Worm (Caenorhabditis elegans): ENCODE measurements around the gene lec-5.

The lec-5 gene

DNA sequence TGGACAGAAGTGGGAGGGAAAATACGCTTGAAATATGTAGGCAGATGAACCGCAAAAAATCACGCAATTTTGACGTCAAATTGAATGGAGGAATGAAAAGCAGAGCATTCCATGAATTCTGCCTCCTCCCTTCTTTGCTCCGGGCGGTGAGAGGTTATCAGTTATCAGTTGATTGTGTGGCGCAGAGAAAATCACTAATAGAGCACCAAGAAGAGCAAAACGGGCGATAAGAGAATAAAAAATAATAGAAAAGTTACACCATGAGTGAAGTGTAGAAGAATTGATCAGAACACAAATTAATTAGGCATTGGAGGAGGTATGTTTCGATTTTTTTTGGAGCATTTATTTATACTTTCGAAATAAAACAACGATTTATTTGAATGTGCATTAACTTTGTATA lies 34.3 kb downstream of the lec-5 start:
- TF ChIP-seq tbx-11 (GFP tag; IDR thresholded peaks at IDR 0.05): no peak
- no peak for TF ChIP-seq F13C5.2 (tag; optimal IDR thresholded peaks at IDR 0.05)
- TF ChIP-seq ets-7 (tag; optimal IDR thresholded peaks at IDR 0.05): no peak
- no peak for TF ChIP-seq hnd-1 (tag; optimal IDR thresholded peaks at IDR 0.05)
- TF ChIP-seq flt-1 (GFP tag; IDR thresholded peaks at IDR 0.05): no peak
- no peak for TF ChIP-seq tra-4 (tag; optimal IDR thresholded peaks at IDR 0.05)
- TF ChIP-seq hmbx-1 (tag; optimal IDR thresholded peaks at IDR 0.05): no peak
- TF ChIP-seq ama-1 (optimal IDR thresholded peaks at IDR 0.05): no peak
- no peak for TF ChIP-seq sea-1 (GFP tag; conservative IDR thresholded peaks at IDR 0.05)
- no peak for TF ChIP-seq hmg-4 (GFP tag; optimal IDR thresholded peaks at IDR 0.05)
- no peak for TF ChIP-seq pes-1 (GFP tag; IDR thresholded peaks at IDR 0.05)
- TF ChIP-seq ceh-13 (GFP tag; optimal IDR thresholded peaks at IDR 0.05): no peak
- no peak for TF ChIP-seq aly-1 (tag; optimal IDR thresholded peaks at IDR 0.05)
- TF ChIP-seq B0310.2 (tag; optimal IDR thresholded peaks at IDR 0.05): no peak
- no peak for TF ChIP-seq tbx-37 (GFP tag; conservative IDR thresholded peaks at IDR 0.05)
- TF ChIP-seq ceh-36 (tag; optimal IDR thresholded peaks at IDR 0.05): no peak
- no peak for TF ChIP-seq scrt-1 (GFP tag; IDR thresholded peaks at IDR 0.05)

DNA sequence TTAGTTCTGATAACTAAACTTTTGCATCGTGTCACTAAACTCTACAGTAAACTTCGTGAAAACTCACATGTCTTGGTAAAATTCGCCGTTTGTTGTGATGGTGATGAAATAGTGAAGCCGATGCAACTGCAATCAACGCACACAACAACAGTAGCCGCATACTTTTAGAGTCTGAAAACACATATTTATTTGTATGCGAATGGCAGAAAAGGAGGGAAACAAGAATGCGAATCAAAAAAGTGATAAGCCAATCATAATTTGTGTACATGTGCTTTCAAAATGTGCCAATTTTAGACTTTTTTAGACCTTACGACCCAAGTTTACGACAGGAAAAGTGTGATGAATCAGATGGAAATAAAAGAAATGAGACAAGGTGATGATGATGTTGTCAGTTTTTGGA lies 35.6 kb downstream of the lec-5 start, which contains the start of gene K05F1.10:
K05F1.10 (minus strand) TSS at position 171 of the 400 bp plus-strand sequence.
- TF ChIP-seq ceh-36 (tag; optimal IDR thresholded peaks at IDR 0.05) (no peak), tbx-37 (GFP tag; conservative IDR thresholded peaks at IDR 0.05) (no peak), ama-1 (optimal IDR thresholded peaks at IDR 0.05) (no peak)

DNA sequence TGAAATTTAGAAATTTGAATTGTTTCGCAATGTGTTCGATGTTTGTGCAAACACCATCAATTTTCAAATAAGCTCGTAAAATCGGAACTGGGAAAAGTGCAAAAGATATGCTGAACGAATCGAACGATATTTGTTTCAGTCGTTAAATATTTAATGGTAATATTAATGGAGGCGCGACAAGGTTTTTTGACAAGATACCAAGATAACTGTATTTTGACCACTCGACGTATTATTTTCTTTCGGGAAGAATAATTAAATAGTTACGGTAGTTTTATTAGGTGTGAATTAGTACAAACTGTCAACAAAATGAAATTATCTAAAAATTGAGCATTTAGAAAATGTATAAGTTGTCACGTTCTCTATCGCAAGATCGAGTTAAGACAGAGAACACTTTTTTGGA lies 36.6 kb downstream of the lec-5 start:
- no peak for TF ChIP-seq aly-1 (tag; optimal IDR thresholded peaks at IDR 0.05)
- no peak for TF ChIP-seq hnd-1 (tag; optimal IDR thresholded peaks at IDR 0.05)
- TF ChIP-seq ceh-13 (GFP tag; optimal IDR thresholded peaks at IDR 0.05): no peak
- no peak for TF ChIP-seq hmbx-1 (tag; optimal IDR thresholded peaks at IDR 0.05)
- no peak for TF ChIP-seq tra-4 (tag; optimal IDR thresholded peaks at IDR 0.05)
- TF ChIP-seq ama-1 (optimal IDR thresholded peaks at IDR 0.05): no peak
- no peak for TF ChIP-seq ceh-36 (tag; optimal IDR thresholded peaks at IDR 0.05)
- TF ChIP-seq tbx-11 (GFP tag; IDR thresholded peaks at IDR 0.05): no peak
- no peak for TF ChIP-seq tbx-37 (GFP tag; conservative IDR thresholded peaks at IDR 0.05)
- TF ChIP-seq ets-7 (tag; optimal IDR thresholded peaks at IDR 0.05): no peak
- TF ChIP-seq hmg-4 (GFP tag; optimal IDR thresholded peaks at IDR 0.05): no peak
- no peak for TF ChIP-seq scrt-1 (GFP tag; IDR thresholded peaks at IDR 0.05)

DNA sequence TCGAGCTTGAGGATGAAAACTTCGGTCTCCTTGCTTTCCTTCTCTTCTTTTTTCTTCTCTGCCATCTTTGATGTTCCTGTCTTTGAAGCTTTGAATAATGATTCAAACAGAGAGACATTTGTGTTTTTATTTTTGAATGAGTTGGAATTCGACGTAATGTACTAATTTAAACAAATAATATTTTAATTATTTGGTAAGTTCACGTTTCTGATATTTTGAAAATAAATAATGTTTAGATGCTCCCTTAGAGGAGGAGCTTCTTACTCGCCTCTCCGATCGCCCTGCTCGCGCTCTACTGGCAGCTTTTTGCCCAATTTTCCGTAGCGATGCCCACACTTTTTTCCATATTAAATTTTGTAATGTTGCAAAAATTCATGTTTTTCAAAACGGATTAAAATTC lies 39.8 kb downstream of the lec-5 start, which contains the start of the genes K05F1.9 and K05F1.1:
K05F1.9 (minus strand) TSS at position 101 of the 400 bp plus-strand sequence.
K05F1.1 (plus strand) TSS at position 308 of the 400 bp plus-strand sequence.
- TF ChIP-seq ceh-36 (tag; optimal IDR thresholded peaks at IDR 0.05) (no peak), hmbx-1 (tag; optimal IDR thresholded peaks at IDR 0.05) (no peak)

DNA sequence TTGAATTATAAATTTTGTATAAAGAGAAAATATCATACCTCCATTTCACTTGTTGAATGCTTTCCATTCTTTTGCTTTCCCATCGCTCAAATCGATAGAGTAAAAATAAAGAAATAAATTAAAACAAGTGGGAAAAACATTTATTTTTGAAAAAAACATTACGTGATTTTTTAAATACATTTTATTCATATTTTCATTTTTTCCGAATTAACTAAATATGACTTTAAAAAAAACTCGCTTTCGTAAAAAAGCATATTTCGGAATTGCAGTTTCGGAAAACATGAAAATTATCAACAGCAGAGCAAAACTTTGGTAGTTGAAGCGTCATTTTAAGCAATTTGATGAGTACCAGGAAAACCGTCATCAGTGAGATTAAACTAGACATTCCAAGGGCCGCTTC lies 41.4 kb downstream of the lec-5 start, which contains the start of gene K05F1.8:
K05F1.8 (minus strand) TSS at position 101 of the 400 bp plus-strand sequence.
- TF ChIP-seq B0310.2 (tag; optimal IDR thresholded peaks at IDR 0.05): no peak
- TF ChIP-seq ama-1 (optimal IDR thresholded peaks at IDR 0.05): no peak

DNA sequence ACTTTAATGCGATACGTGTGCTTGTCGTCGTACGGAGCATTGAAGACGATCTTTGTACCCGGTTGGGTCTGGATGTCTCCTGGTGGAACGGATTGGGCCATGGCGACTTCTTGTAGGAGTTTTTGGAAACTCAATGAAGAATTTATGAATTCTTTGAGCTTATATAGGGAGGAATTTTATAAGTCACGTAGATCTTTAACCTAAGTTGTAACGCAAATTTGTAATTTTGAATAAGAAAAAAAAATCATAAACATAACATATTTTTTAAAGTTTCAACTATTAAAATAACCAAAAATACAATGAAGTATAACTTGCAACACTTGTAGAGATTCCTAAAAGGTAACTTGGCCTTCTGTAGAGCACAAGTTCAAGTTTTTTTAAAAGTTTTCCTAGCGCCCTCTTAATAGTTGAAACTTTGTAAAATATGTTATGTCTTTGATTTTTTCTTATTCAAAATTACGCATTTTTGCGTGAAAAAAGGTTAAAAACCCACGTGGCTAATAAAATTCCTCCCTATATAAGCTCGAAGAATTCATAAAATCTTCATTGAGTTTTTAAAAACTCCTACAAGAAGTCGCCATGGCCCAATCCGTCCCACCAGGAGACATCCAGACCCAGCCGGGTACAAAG lies 43.4 kb downstream of the lec-5 start, which contains the start of the genes msp-63 and msp-142:
msp-63 (minus strand) TSS at position 101 of the 630 bp plus-strand sequence.
msp-142 (plus strand) TSS at position 580 of the 630 bp plus-strand sequence.
- TF ChIP-seq aly-1 (tag; optimal IDR thresholded peaks at IDR 0.05): no peak
- TF ChIP-seq pes-1 (GFP tag; IDR thresholded peaks at IDR 0.05): no peak

DNA sequence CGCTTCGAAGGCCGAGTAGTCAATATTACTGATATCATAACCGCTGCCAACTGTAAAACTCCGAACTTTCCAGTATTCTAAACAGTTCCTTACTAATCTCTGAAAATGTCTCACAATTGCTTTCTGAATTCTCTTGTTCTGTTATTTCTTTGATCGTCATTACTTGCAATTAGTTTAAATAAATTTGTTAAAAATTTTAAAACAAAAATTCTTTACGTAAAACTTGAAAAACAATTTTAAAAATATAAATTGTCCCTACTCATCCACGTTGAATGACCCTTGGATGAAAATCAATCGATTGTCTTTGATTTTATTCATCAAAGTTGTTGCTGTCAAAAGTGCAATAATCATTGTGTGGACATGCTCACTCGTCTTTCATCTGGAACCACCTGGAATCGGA lies 46.7 kb downstream of the lec-5 start, which contains the start of gene acdh-8:
acdh-8 (plus strand) TSS at position 301 of the 400 bp plus-strand sequence.
- no peak for TF ChIP-seq pes-1 (GFP tag; IDR thresholded peaks at IDR 0.05)
- no peak for TF ChIP-seq ceh-36 (tag; optimal IDR thresholded peaks at IDR 0.05)
- TF ChIP-seq ama-1 (optimal IDR thresholded peaks at IDR 0.05): no peak
- no peak for TF ChIP-seq tra-4 (tag; optimal IDR thresholded peaks at IDR 0.05)
- no peak for TF ChIP-seq hmg-4 (GFP tag; optimal IDR thresholded peaks at IDR 0.05)
- no peak for TF ChIP-seq hmbx-1 (tag; optimal IDR thresholded peaks at IDR 0.05)
- no peak for TF ChIP-seq sea-1 (GFP tag; conservative IDR thresholded peaks at IDR 0.05)
- no peak for TF ChIP-seq flt-1 (GFP tag; IDR thresholded peaks at IDR 0.05)
- TF ChIP-seq tbx-11 (GFP tag; IDR thresholded peaks at IDR 0.05): no peak
- no peak for TF ChIP-seq tbx-37 (GFP tag; conservative IDR thresholded peaks at IDR 0.05)
- TF ChIP-seq hnd-1 (tag; optimal IDR thresholded peaks at IDR 0.05): no peak
- no peak for TF ChIP-seq B0310.2 (tag; optimal IDR thresholded peaks at IDR 0.05)
- no peak for TF ChIP-seq ets-7 (tag; optimal IDR thresholded peaks at IDR 0.05)
- TF ChIP-seq scrt-1 (GFP tag; IDR thresholded peaks at IDR 0.05): no peak
- no peak for TF ChIP-seq aly-1 (tag; optimal IDR thresholded peaks at IDR 0.05)
- no peak for TF ChIP-seq F13C5.2 (tag; optimal IDR thresholded peaks at IDR 0.05)
- TF ChIP-seq ceh-13 (GFP tag; optimal IDR thresholded peaks at IDR 0.05): no peak

DNA sequence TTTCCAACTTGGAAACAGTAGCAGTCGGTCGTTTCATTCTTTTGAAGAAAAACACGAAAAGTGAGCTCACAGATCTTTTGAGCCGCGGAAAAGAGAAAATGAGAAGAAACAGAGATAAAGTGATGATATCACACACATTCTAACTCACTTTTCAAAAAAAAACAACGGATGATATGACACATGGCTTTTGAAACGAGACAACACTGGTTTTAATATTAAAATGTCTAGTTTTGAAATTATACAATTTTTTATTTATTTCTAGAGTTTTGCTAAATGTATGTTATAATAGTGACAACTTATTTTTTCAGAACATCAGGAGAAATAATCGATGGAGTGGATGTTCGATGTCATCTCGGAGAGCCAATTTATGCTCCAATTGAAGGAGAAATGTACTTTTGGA lies 48.4 kb downstream of the lec-5 start, which contains the start of gene K05F1.14:
K05F1.14 (minus strand) TSS at position 101 of the 400 bp plus-strand sequence.
- no peak for TF ChIP-seq scrt-1 (GFP tag; IDR thresholded peaks at IDR 0.05)
